Worm (Caenorhabditis elegans) whole organism, L4 larva: ENCODE measurements around the gene C28D4.18.

Source experiments
- T26A8.4 ChIP-seq: fragments of 200-800 bp; sonication (Bioruptor generic); IDR thresholded peaks from 2 replicates; pipeline ENCODE4 v1.3.6; 2022; ENCODE audit warnings: missing genetic modification characterization, missing compliant biosample characterization
- Y5F2A.4 ChIP-seq: fragments of 200-800 bp; sonication (Bioruptor generic); optimal IDR thresholded peaks from 2 replicates; lab custom pipeline; 2018; ENCODE audit warnings: mild to moderate bottlenecking, missing genetic modification characterization, missing compliant biosample characterization
- Y75B8A.6 ChIP-seq: fragments of 200-800 bp; sonication (Bioruptor generic); IDR thresholded peaks from 2 replicates; pipeline ENCODE4 v1.3.6; 2022; ENCODE audit warnings: missing genetic modification reagents, missing genetic modification characterization, missing compliant biosample characterization
- ZK337.2 ChIP-seq: fragments of 200-800 bp; sonication (Bioruptor generic); IDR thresholded peaks from 2 replicates; pipeline ENCODE4 v1.3.6; 2022; ENCODE audit warnings: missing genetic modification reagents, missing genetic modification characterization, missing compliant biosample characterization
- aha-1 ChIP-seq: fragments of 150-350 bp; peaks from one replicate; lab custom pipeline; 2014; ENCODE audit warnings: missing biosample characterization, missing genetic modification characterization
- ama-1 ChIP-seq: fragments of 150-350 bp; optimal IDR thresholded peaks from 2 replicates; lab custom pipeline; 2014; ENCODE audit warnings: inconsistent platforms, mixed read lengths
- arid-1 ChIP-seq: fragments of 200-800 bp; sonication (Bioruptor generic); conservative IDR thresholded peaks from 2 replicates; pipeline ENCODE4 v1.3.6; 2022; ENCODE audit warnings: missing genetic modification reagents, missing genetic modification characterization, missing compliant biosample characterization
- ceh-28 ChIP-seq: fragments of 150-350 bp; optimal IDR thresholded peaks from 2 replicates; lab custom pipeline; 2014; ENCODE audit warnings: missing biosample characterization, missing genetic modification reagents, missing genetic modification characterization
- ceh-32 ChIP-seq: sonication (generic microtip); optimal IDR thresholded peaks from 2 replicates; lab custom pipeline; 2016; ENCODE audit warnings: mild to moderate bottlenecking, missing genetic modification characterization, missing compliant biosample characterization; ENCODE audit not compliant: poor library complexity
- ceh-62 ChIP-seq: sonication (generic microtip); optimal IDR thresholded peaks from 2 replicates; lab custom pipeline; 2017; ENCODE audit warnings: missing biosample characterization, missing genetic modification characterization
- ceh-82 ChIP-seq: sonication (generic microtip); optimal IDR thresholded peaks from 2 replicates; lab custom pipeline; 2017; ENCODE audit warnings: missing biosample characterization, missing genetic modification characterization
- ces-1 ChIP-seq: fragments of 150-350 bp; sonication (generic microtip); optimal IDR thresholded peaks from 4 replicates; lab custom pipeline; 2014; ENCODE audit warnings: missing biosample characterization, missing genetic modification reagents, missing genetic modification characterization
- ctbp-1 ChIP-seq: fragments of 200-800 bp; sonication (Bioruptor generic); IDR thresholded peaks from 2 replicates; pipeline ENCODE4 v1.3.6; 2022; ENCODE audit warnings: missing genetic modification reagents, missing genetic modification characterization, missing compliant biosample characterization
- dpl-1 ChIP-seq: fragments of 150-350 bp; optimal IDR thresholded peaks from 2 replicates; lab custom pipeline; 2014; ENCODE audit warnings: missing biosample characterization, missing genetic modification reagents, missing genetic modification characterization
- duxl-1 ChIP-seq: sonication (generic microtip); optimal IDR thresholded peaks from 2 replicates; lab custom pipeline; 2016; ENCODE audit warnings: mild to moderate bottlenecking, missing genetic modification characterization, moderate library complexity, missing compliant biosample characterization; ENCODE audit not compliant: poor library complexity
- dve-1 ChIP-seq: sonication (generic microtip); optimal IDR thresholded peaks from 2 replicates; lab custom pipeline; 2017; ENCODE audit warnings: antibody characterized with exemption, mild to moderate bottlenecking, missing genetic modification characterization, missing compliant biosample characterization; ENCODE audit not compliant: insufficient read depth
- egl-27 ChIP-seq: sonication (generic microtip); optimal IDR thresholded peaks from 3 replicates; lab custom pipeline; 2017; ENCODE audit warnings: missing biosample characterization, missing genetic modification reagents, missing genetic modification characterization
- egl-43 ChIP-seq: fragments of 200-800 bp; sonication (Bioruptor generic); IDR thresholded peaks from 2 replicates; pipeline ENCODE4 v1.3.6; 2022; ENCODE audit warnings: missing genetic modification reagents, missing genetic modification characterization, missing compliant biosample characterization
- fkh-10 ChIP-seq: fragments of 150-350 bp; optimal IDR thresholded peaks from 2 replicates; lab custom pipeline; 2014; ENCODE audit warnings: missing biosample characterization, missing genetic modification reagents, missing genetic modification characterization
- hif-1 ChIP-seq, 2 experiments: sonication (generic microtip); optimal IDR thresholded peaks; 2 replicates each; lab custom pipeline; 2016 to 2017; ENCODE audit warnings: missing compliant biosample characterization in 2 of 2, missing genetic modification characterization in 2 of 2, missing genetic modification reagents in 2 of 2, missing genotype in 2 of 2, mild to moderate bottlenecking in 1 of 2
- hlh-11 ChIP-seq: fragments of 200-800 bp; sonication (Bioruptor generic); optimal IDR thresholded peaks from 2 replicates; lab custom pipeline; 2018; ENCODE audit warnings: mild to moderate bottlenecking, missing genetic modification characterization, missing compliant biosample characterization
- hlh-30 ChIP-seq: sonication (generic microtip); optimal IDR thresholded peaks from 2 replicates; lab custom pipeline; 2017; ENCODE audit warnings: antibody characterized with exemption, mild to moderate bottlenecking, missing genetic modification characterization, missing compliant biosample characterization; ENCODE audit not compliant: insufficient read depth
- lim-7 ChIP-seq: fragments of 200-800 bp; sonication (Bioruptor generic); IDR thresholded peaks from 2 replicates; pipeline ENCODE4 v1.3.6; 2022; ENCODE audit warnings: missing genetic modification characterization, missing compliant biosample characterization
- lin-1 ChIP-seq: fragments of 200-800 bp; sonication (Bioruptor generic); IDR thresholded peaks from 2 replicates; pipeline ENCODE4 v1.3.6; 2022; ENCODE audit warnings: missing genetic modification reagents, missing genetic modification characterization, missing compliant biosample characterization
- lin-13 ChIP-seq: fragments of 150-350 bp; optimal IDR thresholded peaks from 2 replicates; lab custom pipeline; 2014; ENCODE audit warnings: missing biosample characterization, missing genetic modification reagents, missing genetic modification characterization
- lin-29 ChIP-seq: fragments of 200-800 bp; sonication (Bioruptor generic); IDR thresholded peaks from 2 replicates; pipeline ENCODE4 v1.3.6; 2022; ENCODE audit warnings: missing genetic modification reagents, missing genetic modification characterization, missing compliant biosample characterization
- lsy-2 ChIP-seq, 2 experiments: fragments of 150-350 bp in 1 of 2; sonication (generic microtip) in 1 of 2; optimal IDR thresholded peaks; 2 replicates each; lab custom pipeline; 2014 to 2017; ENCODE audit warnings: missing biosample characterization in 2 of 2, missing genetic modification characterization in 2 of 2
- madf-5 ChIP-seq, 2 experiments: fragments of 200-800 bp; sonication (Bioruptor generic); IDR thresholded peaks; 2 replicates each; pipeline ENCODE4 v1.3.6; 2022; ENCODE audit warnings: missing compliant biosample characterization in 2 of 2, missing genetic modification characterization in 2 of 2
- mdt-29 ChIP-seq: fragments of 200-800 bp; sonication (Bioruptor generic); IDR thresholded peaks from 2 replicates; pipeline ENCODE4 v1.3.6; 2022; ENCODE audit warnings: missing genetic modification reagents, missing genetic modification characterization, missing compliant biosample characterization
- nhr-10 ChIP-seq: fragments of 150-350 bp; optimal IDR thresholded peaks from 2 replicates; lab custom pipeline; 2014; ENCODE audit warnings: missing biosample characterization, missing genetic modification characterization
- nhr-102 ChIP-seq: sonication (generic microtip); optimal IDR thresholded peaks from 2 replicates; lab custom pipeline; 2016; ENCODE audit warnings: mild to moderate bottlenecking, missing genetic modification characterization, moderate library complexity, missing compliant biosample characterization
- rbr-2 ChIP-seq: sonication (generic microtip); optimal IDR thresholded peaks from 2 replicates; lab custom pipeline; 2016; ENCODE audit warnings: missing genotype, missing genetic modification characterization, missing compliant biosample characterization
- skn-1 ChIP-seq: fragments of 150-350 bp; optimal IDR thresholded peaks from 2 replicates; lab custom pipeline; 2014; ENCODE audit warnings: missing biosample characterization, missing genetic modification characterization
- snpc-1.2 ChIP-seq: fragments of 200-800 bp; sonication (Bioruptor generic); IDR thresholded peaks from 2 replicates; pipeline ENCODE4 v1.3.6; 2022; ENCODE audit warnings: missing genetic modification reagents, missing genetic modification characterization, missing compliant biosample characterization
- spr-3 ChIP-seq: fragments of 200-800 bp; sonication (Bioruptor generic); optimal IDR thresholded peaks from 2 replicates; lab custom pipeline; 2018; ENCODE audit warnings: mild to moderate bottlenecking, missing genetic modification characterization, missing compliant biosample characterization
- tag-97 ChIP-seq: fragments of 200-800 bp; sonication (Bioruptor generic); IDR thresholded peaks from 2 replicates; pipeline ENCODE4 v1.3.6; 2022; ENCODE audit warnings: missing genetic modification characterization, missing compliant biosample characterization
- unc-39 ChIP-seq: sonication (generic microtip); optimal IDR thresholded peaks from 2 replicates; lab custom pipeline; 2017; ENCODE audit warnings: missing biosample characterization, missing genetic modification characterization
- zfp-2 ChIP-seq: sonication (generic microtip); optimal IDR thresholded peaks from 2 replicates; lab custom pipeline; 2016; ENCODE audit warnings: mild to moderate bottlenecking, missing genetic modification characterization, missing compliant biosample characterization
- ztf-11 ChIP-seq: fragments of 150-350 bp; optimal IDR thresholded peaks from 2 replicates; lab custom pipeline; 2014; ENCODE audit warnings: missing biosample characterization, missing genetic modification characterization
- ztf-7 ChIP-seq: fragments of 150-350 bp; optimal IDR thresholded peaks from 2 replicates; lab custom pipeline; 2014; ENCODE audit warnings: missing biosample characterization, missing genetic modification characterization

The C28D4.18 gene

ce11 chrIV:9770798-9771197, 45.7 kb downstream of the C28D4.18 start:
- TF ChIP-seq ztf-11 (tag; lab: Kevin White, UChicago) (no peak), hlh-11 (tag; lab: Kevin White, UChicago) (no peak), lim-7 (GFP tag; lab: Robert Waterston, UW) (no peak), snpc-1.2 (no peak), duxl-1 (tag; lab: Kevin White, UChicago) (no peak), mdt-29 (GFP tag; lab: Robert Waterston, UW) (no peak), nhr-102 (tag; lab: Kevin White, UChicago) (no peak), Y5F2A.4 (GFP tag; lab: Kevin White, UChicago) (no peak), fkh-10 (GFP tag; lab: Kevin White, UChicago) (no peak), lin-13 (GFP tag; lab: Kevin White, UChicago) (no peak), aha-1 (tag; lab: Kevin White, UChicago) (no peak), unc-39 (no peak), hlh-30 (tag; lab: Kevin White, UChicago) (no peak)

DNA sequence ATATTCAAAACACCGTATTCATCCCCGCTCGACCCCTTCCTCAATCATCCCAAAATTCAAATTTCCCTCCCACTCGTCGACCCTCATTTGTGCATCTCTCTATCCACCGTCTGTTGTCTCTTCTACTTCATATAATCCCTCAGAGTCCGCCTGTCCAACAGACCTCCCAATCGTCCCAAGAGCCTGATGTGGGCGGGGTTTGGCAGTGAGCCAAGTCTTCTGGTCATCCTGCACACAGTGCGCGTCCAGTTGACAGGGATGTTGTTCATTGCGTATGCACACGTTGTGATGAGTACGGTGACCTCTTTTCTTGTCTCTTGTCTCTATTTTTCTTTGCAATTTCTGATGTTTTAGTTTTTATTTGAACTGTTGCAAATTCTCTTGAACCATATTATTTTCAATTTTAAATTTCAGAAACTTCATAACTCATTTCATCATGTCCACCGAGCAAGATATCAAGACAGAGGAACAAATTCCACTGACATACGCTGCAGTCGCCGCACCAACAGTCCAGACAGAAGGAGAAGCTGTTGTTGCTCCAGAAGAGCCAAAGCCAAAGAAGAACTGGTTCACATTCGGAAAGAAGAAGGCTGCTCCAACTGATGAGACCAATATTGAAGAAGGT, 47.1 kb downstream of the C28D4.18 start, which contains the start of gene cav-1:
Gene cav-1, plus strand, starts transcription at position 415 of the 625 bp plus-strand sequence.
- no peak for TF ChIP-seq egl-43 (GFP tag; lab: Robert Waterston, UW)
- TF ChIP-seq zfp-2 (tag; lab: Kevin White, UChicago): no peak
- no peak for TF ChIP-seq ZK337.2 (GFP tag; lab: Robert Waterston, UW)
- TF ChIP-seq ceh-82 (tag; lab: Kevin White, UChicago): no peak
- TF ChIP-seq ztf-7 (tag; lab: Kevin White, UChicago): no peak
- no peak for TF ChIP-seq ceh-62 (tag; lab: Kevin White, UChicago)
- TF ChIP-seq egl-27 (tag; lab: Kevin White, UChicago): no peak
- no peak for TF ChIP-seq arid-1 (GFP tag; lab: Robert Waterston, UW)
- TF ChIP-seq hif-1 (tag; optimal IDR thresholded peaks at IDR 0.05; lab: Kevin White, UChicago): no peak
- TF ChIP-seq spr-3 (GFP tag; lab: Kevin White, UChicago): no peak
- no peak for TF ChIP-seq madf-5 (GFP tag; IDR thresholded peaks at IDR 0.05; lab: Robert Waterston, UW)
- TF ChIP-seq ceh-28: no peak
- TF ChIP-seq ctbp-1 (GFP tag; lab: Robert Waterston, UW): no peak
- TF ChIP-seq, all 104 proteins: peak for 0

ce11 chrIV:9773441-9773840, 48.4 kb downstream of the C28D4.18 start:
- TF ChIP-seq nhr-10 (tag; lab: Kevin White, UChicago) (no peak), spr-3 (GFP tag; lab: Kevin White, UChicago) (no peak), hlh-11 (tag; lab: Kevin White, UChicago) (no peak), dpl-1 (GFP tag; lab: Kevin White, UChicago) (no peak), ztf-11 (tag; lab: Kevin White, UChicago) (no peak), dve-1 (tag; lab: Kevin White, UChicago) (no peak), skn-1 (tag; lab: Kevin White, UChicago) (no peak), ama-1 (lab: Kevin White, UChicago) (no peak), lin-13 (GFP tag; lab: Kevin White, UChicago) (no peak), lsy-2 (tag; optimal IDR thresholded peaks at IDR 0.05; lab: Kevin White, UChicago) (no peak), rbr-2 (no peak), tag-97 (GFP tag; lab: Robert Waterston, UW) (no peak), lin-1 (GFP tag; lab: Robert Waterston, UW) (no peak), lin-29 (GFP tag; lab: Robert Waterston, UW) (no peak), unc-39 (no peak), Y75B8A.6 (GFP tag; lab: Robert Waterston, UW) (no peak), ces-1 (GFP tag; lab: Kevin White, UChicago) (no peak), T26A8.4 (no peak), madf-5 (GFP tag; IDR thresholded peaks at IDR 0.05; lab: Robert Waterston, UW) (no peak), ceh-32 (tag; lab: Kevin White, UChicago) (no peak)
